Worm (Caenorhabditis elegans) whole organism, late embryonic: Measurements from ENCODE around the gene nhr-204.

Experiments used
- K09A11.1 ChIP-seq: sonication (generic microtip); optimal IDR thresholded peaks from 2 replicates; lab custom pipeline; 2017; ENCODE audit warnings: antibody characterized with exemption, mild to moderate bottlenecking, missing genetic modification characterization, missing compliant biosample characterization; ENCODE audit not compliant: insufficient read depth
- ceh-18 ChIP-seq: sonication (generic microtip); optimal IDR thresholded peaks from 2 replicates; lab custom pipeline; 2016; ENCODE audit warnings: missing genetic modification characterization, missing compliant biosample characterization
- ceh-2 ChIP-seq: sonication (generic microtip); optimal IDR thresholded peaks from 2 replicates; lab custom pipeline; 2016; ENCODE audit warnings: missing genotype, missing genetic modification characterization, missing compliant biosample characterization
- ceh-22 ChIP-seq: sonication (generic microtip); optimal IDR thresholded peaks from 2 replicates; lab custom pipeline; 2017; ENCODE audit warnings: missing biosample characterization, missing genetic modification characterization
- ceh-34 ChIP-seq: sonication (generic microtip); optimal IDR thresholded peaks from 2 replicates; lab custom pipeline; 2016; ENCODE audit warnings: mild to moderate bottlenecking, missing genetic modification characterization, missing compliant biosample characterization
- ceh-9 ChIP-seq: sonication (generic microtip); optimal IDR thresholded peaks from 2 replicates; lab custom pipeline; 2016; ENCODE audit warnings: mild to moderate bottlenecking, missing genetic modification characterization, inconsistent platforms, missing compliant biosample characterization
- ets-4 ChIP-seq: sonication (generic microtip); optimal IDR thresholded peaks from 2 replicates; lab custom pipeline; 2016; ENCODE audit warnings: missing genetic modification characterization, missing compliant biosample characterization
- fkh-6 ChIP-seq: sonication (generic microtip); optimal IDR thresholded peaks from 2 replicates; lab custom pipeline; 2016; ENCODE audit warnings: missing genetic modification characterization, missing compliant biosample characterization
- gmeb-2 ChIP-seq: sonication (generic microtip); optimal IDR thresholded peaks from 2 replicates; lab custom pipeline; 2016; ENCODE audit warnings: missing genetic modification characterization, inconsistent platforms, missing compliant biosample characterization
- hlh-13 ChIP-seq: fragments of 200-800 bp; sonication (Bioruptor generic); optimal IDR thresholded peaks from 2 replicates; lab custom pipeline; 2018; ENCODE audit warnings: mild to moderate bottlenecking, missing genetic modification characterization, missing compliant biosample characterization
- hlh-15 ChIP-seq: sonication (generic microtip); optimal IDR thresholded peaks from 2 replicates; lab custom pipeline; 2016; ENCODE audit warnings: missing genetic modification characterization, missing compliant biosample characterization
- hlh-30 ChIP-seq: sonication (generic microtip); optimal IDR thresholded peaks from 2 replicates; lab custom pipeline; 2017; ENCODE audit warnings: antibody characterized with exemption, missing genetic modification characterization, missing compliant biosample characterization; ENCODE audit not compliant: insufficient read depth
- lin-11 ChIP-seq: fragments of 200-800 bp; sonication (Bioruptor generic); optimal IDR thresholded peaks from 2 replicates; lab custom pipeline; 2018; ENCODE audit warnings: mild to moderate bottlenecking, missing genetic modification characterization, missing compliant biosample characterization
- madf-2 ChIP-seq: sonication (generic microtip); optimal IDR thresholded peaks from 2 replicates; lab custom pipeline; 2017; ENCODE audit warnings: missing genetic modification characterization, missing compliant biosample characterization
- mec-3 ChIP-seq: sonication (generic microtip); optimal IDR thresholded peaks from 2 replicates; lab custom pipeline; 2016; ENCODE audit warnings: borderline replicate concordance, missing genetic modification characterization, missing compliant biosample characterization
- nfya-1 ChIP-seq: sonication (generic microtip); optimal IDR thresholded peaks from 2 replicates; lab custom pipeline; 2017; ENCODE audit warnings: missing genetic modification characterization, mild to moderate bottlenecking, missing compliant biosample characterization, antibody characterized with exemption, moderate library complexity
- npax-4 ChIP-seq: sonication (generic microtip); optimal IDR thresholded peaks from 2 replicates; lab custom pipeline; 2016; ENCODE audit warnings: missing genetic modification characterization, missing compliant biosample characterization
- odd-2 ChIP-seq: sonication (generic microtip); optimal IDR thresholded peaks from 2 replicates; lab custom pipeline; 2017; ENCODE audit warnings: antibody characterized with exemption, mild to moderate bottlenecking, missing genetic modification characterization, missing compliant biosample characterization
- pag-3 ChIP-seq: sonication (generic microtip); optimal IDR thresholded peaks from 2 replicates; lab custom pipeline; 2016; ENCODE audit warnings: missing compliant biosample characterization, missing genetic modification characterization, borderline replicate concordance
- pat-9 ChIP-seq: fragments of 200-800 bp; sonication (Bioruptor generic); optimal IDR thresholded peaks from 2 replicates; lab custom pipeline; 2018; ENCODE audit warnings: mild to moderate bottlenecking, missing genetic modification characterization, moderate library complexity, missing compliant biosample characterization
- pha-2 ChIP-seq: sonication (generic microtip); optimal IDR thresholded peaks from 2 replicates; lab custom pipeline; 2017; ENCODE audit warnings: mild to moderate bottlenecking, missing genetic modification characterization, missing compliant biosample characterization
- pha-4 ChIP-seq: fragments of 150-350 bp; optimal IDR thresholded peaks from 2 replicates; lab custom pipeline; 2018; ENCODE audit warnings: missing biosample characterization, missing genetic modification reagents, missing genetic modification characterization
- pros-1 ChIP-seq: fragments of 150-350 bp; optimal IDR thresholded peaks from 2 replicates; lab custom pipeline; 2014; ENCODE audit warnings: missing biosample characterization, missing genetic modification reagents, missing genetic modification characterization
- rnt-1 ChIP-seq: sonication (generic microtip); optimal IDR thresholded peaks from 2 replicates; lab custom pipeline; 2016; ENCODE audit warnings: missing genetic modification characterization, missing compliant biosample characterization
- sox-2 ChIP-seq: fragments of 200-800 bp; sonication (Bioruptor generic); IDR thresholded peaks from 2 replicates; pipeline ENCODE4 v1.3.6; 2022; ENCODE audit warnings: missing genetic modification reagents, missing genetic modification characterization, missing compliant biosample characterization
- syd-9 ChIP-seq: sonication (generic microtip); optimal IDR thresholded peaks from 2 replicates; lab custom pipeline; 2016; ENCODE audit warnings: mild to moderate bottlenecking, missing genetic modification characterization, moderate library complexity, missing compliant biosample characterization
- tbx-2 ChIP-seq: sonication (generic microtip); optimal IDR thresholded peaks from 2 replicates; lab custom pipeline; 2016; ENCODE audit warnings: missing genetic modification characterization, missing compliant biosample characterization
- unc-3 ChIP-seq, 2 experiments: fragments of 200-800 bp in 1 of 2; sonication (Bioruptor generic) in 1 of 2; sonication (generic microtip) in 1 of 2; conservative IDR thresholded peaks in 1 of 2; optimal IDR thresholded peaks in 1 of 2; 2 replicates each; pipeline versions ENCODE4 v1.3.6 to Lab custom; 2016 to 2022; ENCODE audit warnings: missing compliant biosample characterization in 2 of 2, missing genetic modification characterization in 2 of 2, missing genetic modification reagents in 1 of 2
- unc-55 ChIP-seq: sonication (generic microtip); optimal IDR thresholded peaks from 2 replicates; lab custom pipeline; 2017; ENCODE audit warnings: missing biosample characterization, missing genetic modification reagents, missing genetic modification characterization
- unc-86 ChIP-seq: sonication (generic microtip); optimal IDR thresholded peaks from 2 replicates; lab custom pipeline; 2016; ENCODE audit warnings: missing genetic modification characterization, missing compliant biosample characterization
- zip-5 ChIP-seq: sonication (generic microtip); optimal IDR thresholded peaks from 2 replicates; lab custom pipeline; 2016; ENCODE audit warnings: missing genetic modification characterization, missing compliant biosample characterization
- ztf-16 ChIP-seq: sonication (generic microtip); optimal IDR thresholded peaks from 2 replicates; lab custom pipeline; 2017; ENCODE audit warnings: missing genetic modification characterization, missing compliant biosample characterization

Gene nhr-204

ce11 chrV:285298-285697 is 26.7 kb upstream of the nhr-204 start:
- TF ChIP-seq ztf-16 (tag; lab: Kevin White, UChicago) = no peak
- peak; percentile 96 for TF ChIP-seq nfya-1 (tag; lab: Kevin White, UChicago)
- TF ChIP-seq, all 69 proteins: peak for 1

- TF ChIP-seq rnt-1 (tag; lab: Kevin White, UChicago) (peak; percentile 23), hlh-13 (no peak), pha-2 (tag; lab: Kevin White, UChicago) (no peak), ceh-34 (no peak), odd-2 (tag; lab: Kevin White, UChicago) (no peak), ceh-9 (no peak), ceh-18 (tag; lab: Kevin White, UChicago) (peak; percentile 64), unc-86 (tag; lab: Kevin White, UChicago) (no peak), hlh-30 (no peak), zip-5 (tag; lab: Kevin White, UChicago) (no peak), tbx-2 (tag; lab: Kevin White, UChicago) (no peak), gmeb-2 (tag; lab: Kevin White, UChicago) (no peak), fkh-6 (tag; lab: Kevin White, UChicago) (no peak), pros-1 (tag; lab: Kevin White, UChicago) (no peak), lin-11 (tag; lab: Kevin White, UChicago) (no peak)
Observed at ce11 chrV:284808-285207, 26.2 kb upstream of the nhr-204 start.

- TF ChIP-seq hlh-15 (tag; lab: Kevin White, UChicago) = no peak
- no peak for TF ChIP-seq sox-2 (GFP tag; lab: Robert Waterston, UW)
- no peak for TF ChIP-seq npax-4
- TF ChIP-seq ets-4 (tag; lab: Kevin White, UChicago) = no peak
- no peak for TF ChIP-seq ceh-18 (tag; lab: Kevin White, UChicago)
- TF ChIP-seq unc-3 (GFP tag; conservative IDR thresholded peaks at IDR 0.05; lab: Robert Waterston, UW) = no peak
- no peak for TF ChIP-seq unc-3 (tag; optimal IDR thresholded peaks at IDR 0.05; lab: Kevin White, UChicago)
- TF ChIP-seq pha-4 (tag; lab: Kevin White, UChicago) = no peak
Observed at ce11 chrV:283953-284352, 25.3 kb upstream of the nhr-204 start.

- TF ChIP-seq pat-9 (tag; lab: Kevin White, UChicago) (no peak), odd-2 (tag; lab: Kevin White, UChicago) (no peak), madf-2 (tag; lab: Kevin White, UChicago) (no peak), syd-9 (tag; lab: Kevin White, UChicago) (no peak)
Observed at ce11 chrV:281616-282015, 23.0 kb upstream of the nhr-204 start, which contains the start of gene npr-5. Gene npr-5 (minus strand): TSS chrV:281716.

DNA sequence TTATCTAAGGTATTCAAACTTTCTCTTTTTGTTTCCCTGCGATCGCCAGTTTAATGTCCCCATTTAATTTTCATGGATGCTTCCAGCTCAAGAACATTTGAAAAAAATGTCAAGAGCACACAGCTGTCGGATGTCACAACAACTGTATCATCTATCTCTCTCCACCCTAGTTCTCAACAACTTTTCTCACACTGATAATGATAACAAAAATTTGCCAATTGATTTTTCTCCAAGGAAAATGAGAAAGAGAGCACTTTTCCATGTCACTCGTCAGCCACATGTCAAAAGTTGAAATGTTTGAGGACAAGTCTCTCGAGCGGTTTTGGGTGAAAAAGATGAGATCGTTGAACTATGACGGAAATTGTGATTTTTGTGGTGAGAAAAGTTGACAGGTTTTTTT is 22.5 kb upstream of the nhr-204 start:
- TF ChIP-seq pros-1 (tag; lab: Kevin White, UChicago) (no peak), unc-55 (GFP tag; lab: Kevin White, UChicago) (peak; percentile 70), ceh-18 (tag; lab: Kevin White, UChicago) (peak; percentile 66), hlh-15 (tag; lab: Kevin White, UChicago) (no peak), nfya-1 (tag; lab: Kevin White, UChicago) (no peak)

ce11 chrV:272837-273236 is 14.2 kb upstream of the nhr-204 start, which contains the start of gene nlp-70:
Gene nlp-70 (minus strand): TSS chrV:272937.
- TF ChIP-seq unc-3 (GFP tag; conservative IDR thresholded peaks at IDR 0.05; lab: Robert Waterston, UW) = no peak
- TF ChIP-seq unc-3 (tag; optimal IDR thresholded peaks at IDR 0.05; lab: Kevin White, UChicago) = no peak
- no peak for TF ChIP-seq syd-9 (tag; lab: Kevin White, UChicago)
- TF ChIP-seq ceh-22 (tag; lab: Kevin White, UChicago) = no peak
- no peak for TF ChIP-seq pag-3 (tag; lab: Kevin White, UChicago)
- no peak for TF ChIP-seq ceh-2 (tag; lab: Kevin White, UChicago)
- TF ChIP-seq fkh-6 (tag; lab: Kevin White, UChicago) = no peak
- TF ChIP-seq mec-3 (tag; lab: Kevin White, UChicago) = no peak
- no peak for TF ChIP-seq K09A11.1
